Worm (Caenorhabditis elegans): ENCODE data around the gene K09E9.4.

Gene K09E9.4

DNA sequence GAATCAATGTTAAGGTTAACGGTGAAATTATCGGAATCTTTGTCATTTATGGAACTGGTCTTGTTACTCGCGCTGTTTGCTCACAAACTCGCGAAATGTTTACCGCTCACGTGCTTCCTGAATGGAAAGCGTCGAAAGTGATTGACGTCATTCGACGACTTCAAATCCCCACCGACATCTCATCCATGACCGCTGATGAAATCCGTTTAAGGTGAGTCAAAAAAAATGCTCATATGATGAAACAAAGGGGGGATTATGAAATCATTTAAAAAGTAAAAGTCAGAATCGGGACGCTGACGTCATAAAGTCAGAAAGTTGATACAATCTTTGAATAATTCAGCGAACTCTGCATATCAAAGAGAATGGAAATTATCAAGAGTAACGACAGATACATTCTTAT, 21.6 kb downstream of the K09E9.4 start:
- TF ChIP-seq spr-3 (GFP tag; optimal IDR thresholded peaks at IDR 0.05): no peak
- TF ChIP-seq aly-2 (tag; optimal IDR thresholded peaks at IDR 0.05): no peak
- no peak for TF ChIP-seq nhr-10 (tag; optimal IDR thresholded peaks at IDR 0.05)
- TF ChIP-seq hmg-1.1 (GFP tag; IDR thresholded peaks at IDR 0.05): no peak
- no peak for TF ChIP-seq dpl-1 (GFP tag; optimal IDR thresholded peaks at IDR 0.05)
- TF ChIP-seq sdz-12 (GFP tag; optimal IDR thresholded peaks at IDR 0.05): no peak
- no peak for TF ChIP-seq mdt-29 (GFP tag; IDR thresholded peaks at IDR 0.05)
- TF ChIP-seq tag-97 (GFP tag; IDR thresholded peaks at IDR 0.05): no peak
- TF ChIP-seq dmd-8 (GFP tag; IDR thresholded peaks at IDR 0.05): no peak
- TF ChIP-seq zip-2 (tag; optimal IDR thresholded peaks at IDR 0.05): no peak
- TF ChIP-seq ztf-11 (tag; optimal IDR thresholded peaks at IDR 0.05): no peak
- no peak for TF ChIP-seq set-16 (GFP tag; IDR thresholded peaks at IDR 0.05)
- TF ChIP-seq F10B5.3 (tag; optimal IDR thresholded peaks at IDR 0.05): no peak
- TF ChIP-seq ZK546.5 (tag; optimal IDR thresholded peaks at IDR 0.05): no peak
- TF ChIP-seq zag-1 (tag; optimal IDR thresholded peaks at IDR 0.05): no peak
- no peak for TF ChIP-seq madf-9 (GFP tag; conservative IDR thresholded peaks at IDR 0.05)
- TF ChIP-seq spr-1 (tag; optimal IDR thresholded peaks at IDR 0.05): no peak
- peak in 1 of 2 experiments; percentile 8 for TF ChIP-seq lsy-2 (tag; optimal IDR thresholded peaks at IDR 0.05)
- no peak for TF ChIP-seq D1046.2 (GFP tag; IDR thresholded peaks at IDR 0.05)
- no peak for TF ChIP-seq ceh-82 (tag; optimal IDR thresholded peaks at IDR 0.05)
- no peak for TF ChIP-seq vab-7 (GFP tag; IDR thresholded peaks at IDR 0.05)
- TF ChIP-seq F49E8.2 (tag; optimal IDR thresholded peaks at IDR 0.05; ENCODE audit: borderline replicate concordance): no peak
- peak; percentile 26 for TF ChIP-seq mxl-3 (GFP tag; optimal IDR thresholded peaks at IDR 0.05)
- peak; percentile 13 for TF ChIP-seq aha-1 (tag)
- TF ChIP-seq F26F4.8 (GFP tag; conservative IDR thresholded peaks at IDR 0.05): no peak
- TF ChIP-seq lir-3 (tag; optimal IDR thresholded peaks at IDR 0.05): no peak
- no peak for TF ChIP-seq cey-2 (tag; optimal IDR thresholded peaks at IDR 0.05; ENCODE audit: borderline replicate concordance, insufficient read depth)
- no peak for TF ChIP-seq tra-1 (GFP tag; IDR thresholded peaks at IDR 0.05)
- no peak for TF ChIP-seq mdl-1 (tag; optimal IDR thresholded peaks at IDR 0.05)
- no peak for TF ChIP-seq lin-13 (GFP tag; optimal IDR thresholded peaks at IDR 0.05)
- TF ChIP-seq daf-16 (GFP tag; optimal IDR thresholded peaks at IDR 0.05): no peak
- TF ChIP-seq daf-16 (tag; optimal IDR thresholded peaks at IDR 0.05): peak; percentile 9
- TF ChIP-seq fkh-10 (GFP tag; optimal IDR thresholded peaks at IDR 0.05): no peak
- TF ChIP-seq mes-2 (tag; optimal IDR thresholded peaks at IDR 0.05; ENCODE audit: poor library complexity, severe bottlenecking): no peak
- no peak for TF ChIP-seq lin-39 (tag; optimal IDR thresholded peaks at IDR 0.05)
- TF ChIP-seq jun-1 (tag; optimal IDR thresholded peaks at IDR 0.05): no peak
- peak; percentile 70 for TF ChIP-seq nhr-11 (tag; optimal IDR thresholded peaks at IDR 0.05)
- no peak for TF ChIP-seq gei-8 (GFP tag; optimal IDR thresholded peaks at IDR 0.05)
- no peak for TF ChIP-seq F37D6.2 (tag; optimal IDR thresholded peaks at IDR 0.05)
- no peak for TF ChIP-seq nhr-42 (GFP tag; IDR thresholded peaks at IDR 0.05)
- TF ChIP-seq nhr-25 (tag; optimal IDR thresholded peaks at IDR 0.05; ENCODE audit: borderline replicate concordance, insufficient read depth): no peak
- TF ChIP-seq zfp-3 (GFP tag; conservative IDR thresholded peaks at IDR 0.05): no peak
- no peak for TF ChIP-seq ctbp-1 (GFP tag; IDR thresholded peaks at IDR 0.05)
- TF ChIP-seq hif-1 (tag; optimal IDR thresholded peaks at IDR 0.05): no peak
- TF ChIP-seq Y48G9A.11 (GFP tag; IDR thresholded peaks at IDR 0.05): no peak
- TF ChIP-seq fos-1 (tag; optimal IDR thresholded peaks at IDR 0.05): no peak
- TF ChIP-seq nhr-28 (tag; optimal IDR thresholded peaks at IDR 0.05): no peak
- TF ChIP-seq rbr-2 (tag; optimal IDR thresholded peaks at IDR 0.05): no peak
- TF ChIP-seq pha-4 (GFP tag; IDR thresholded peaks at IDR 0.05): no peak
- TF ChIP-seq pha-4 (tag; optimal IDR thresholded peaks at IDR 0.05): no peak
- no peak for TF ChIP-seq unc-62 (GFP tag; optimal IDR thresholded peaks at IDR 0.05 in 1 of 2)
- no peak for TF ChIP-seq unc-62 (tag; optimal IDR thresholded peaks at IDR 0.05)
- peak; percentile 45 for TF ChIP-seq hlh-30 (tag; optimal IDR thresholded peaks at IDR 0.05; ENCODE audit: insufficient read depth)
